Fruit fly (Drosophila melanogaster): ENCODE data around the gene CG14135.

DNA sequence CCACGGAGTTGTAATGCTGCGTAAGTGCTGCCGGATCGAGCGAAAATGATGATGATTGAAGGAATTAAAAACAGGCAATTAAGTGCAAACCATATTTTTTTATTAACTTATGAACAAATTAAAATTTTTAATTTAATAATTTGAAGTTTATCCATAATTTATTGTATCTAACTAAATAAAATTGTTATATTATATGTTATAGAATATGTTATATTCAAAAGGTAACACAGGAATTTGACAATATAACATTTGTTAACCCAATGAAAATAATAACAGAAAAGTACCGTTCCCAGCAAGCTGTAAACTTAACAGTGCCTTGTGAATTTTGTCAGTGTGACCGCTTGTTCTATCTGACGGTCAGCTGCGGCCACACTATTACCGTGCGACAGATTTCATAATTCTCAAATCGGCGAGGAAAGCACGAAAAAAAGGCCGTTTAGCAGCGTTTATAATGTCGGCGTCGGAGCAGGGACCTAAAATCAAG lies 17.3 kb downstream of the CG14135 start, which contains the start of the genes Ccdc56 and mtTFB1:
- TF ChIP-seq psq (optimal IDR thresholded peaks at IDR 0.05) (no peak), pan (optimal IDR thresholded peaks at IDR 0.05) (no peak), Dll (optimal IDR thresholded peaks at IDR 0.05) (no peak), CG8478 (optimal IDR thresholded peaks at IDR 0.05) (no peak)

All from whole organism.